Fruit fly (Drosophila melanogaster) whole organism, adult: ENCODE results near the gene CG32079.

Source experiments
- CG12768 ChIP-seq: fragments of 200-800 bp; sonication (Bioruptor generic); optimal IDR thresholded peaks from 2 replicates; lab custom pipeline; 2017; ENCODE audit warnings: missing biosample characterization, missing genetic modification characterization, mild to moderate bottlenecking, moderate library complexity, missing genetic modification reagents
- CG14711 ChIP-seq: fragments of 200-800 bp; sonication (Bioruptor generic); optimal IDR thresholded peaks from 2 replicates; lab custom pipeline; 2018; ENCODE audit warnings: missing biosample characterization, mild to moderate bottlenecking, missing genetic modification characterization, moderate library complexity
- CG33017 ChIP-seq: fragments of 200-800 bp; sonication (Bioruptor generic); optimal IDR thresholded peaks from 2 replicates; lab custom pipeline; 2018; ENCODE audit warnings: missing biosample characterization, mild to moderate bottlenecking, missing genetic modification characterization, moderate library complexity
- Mnt ChIP-seq: fragments of 200-800 bp; sonication (Bioruptor generic); optimal IDR thresholded peaks from 2 replicates; lab custom pipeline; 2016; ENCODE audit warnings: missing biosample characterization, mild to moderate bottlenecking, missing genetic modification characterization
- bab1 ChIP-seq: fragments of 200-800 bp; sonication (Bioruptor generic); optimal IDR thresholded peaks from 3 replicates; lab custom pipeline; 2019; ENCODE audit warnings: missing biosample characterization, mild to moderate bottlenecking, missing genetic modification characterization, moderate library complexity
- kay ChIP-seq: fragments of 200-800 bp; sonication (Bioruptor generic); peaks from one replicate; lab custom pipeline; 2016; ENCODE audit warnings: missing biosample characterization, missing genetic modification characterization, borderline replicate concordance
- toe ChIP-seq: fragments of 200-800 bp; sonication (Bioruptor generic); optimal IDR thresholded peaks from 2 replicates; lab custom pipeline; 2016; ENCODE audit warnings: missing biosample characterization, missing genetic modification characterization

- TF ChIP-seq CG12768 (GFP tag; lab: Kevin White, UChicago) (peak; percentile 28), CG14711 (tag; lab: Kevin White, UChicago) (no peak), Mnt (GFP tag; lab: Kevin White, UChicago) (peak; percentile 52), bab1 (GFP tag; lab: Kevin White, UChicago) (no peak), CG33017 (peak; percentile 22), kay (no peak), toe (no peak)
These were observed 16.2 kb upstream of the CG32079 start, which contains the start of gene klu for dm6 chr3L:11009000-11009794.
